Worm (Caenorhabditis elegans) whole organism, mixed stage, embryonic: ENCODE results near the gene hif-1.
A peak's percentile ranks its signal among the peaks of the same experiment; 100 is the strongest.

Experiments
- M03D4.4 ChIP-seq: sonication (generic microtip); optimal IDR thresholded peaks from 2 replicates; lab custom pipeline; 2017; ENCODE audit warnings: mild to moderate bottlenecking, missing genetic modification characterization, missing compliant biosample characterization
- bed-3 ChIP-seq: fragments of 200-800 bp; sonication (Bioruptor generic); optimal IDR thresholded peaks from 3 replicates; lab custom pipeline; 2018; ENCODE audit warnings: mild to moderate bottlenecking, missing genetic modification characterization, moderate library complexity, missing compliant biosample characterization
- blmp-1 ChIP-seq: fragments of 150-350 bp; optimal IDR thresholded peaks from 2 replicates; lab custom pipeline; 2014; ENCODE audit warnings: missing biosample characterization, missing genetic modification characterization
- ceh-83 ChIP-seq: fragments of 200-800 bp; sonication (Bioruptor generic); optimal IDR thresholded peaks from 2 replicates; lab custom pipeline; 2018; ENCODE audit warnings: mild to moderate bottlenecking, missing genetic modification characterization, missing compliant biosample characterization
- cnd-1 ChIP-seq: fragments of 200-800 bp; sonication (Bioruptor generic); optimal IDR thresholded peaks from 2 replicates; lab custom pipeline; 2018; ENCODE audit warnings: mild to moderate bottlenecking, missing genetic modification characterization, missing compliant biosample characterization
- drap-1 ChIP-seq: fragments of 200-800 bp; sonication (Bioruptor generic); optimal IDR thresholded peaks from 3 replicates; lab custom pipeline; 2018; ENCODE audit warnings: mild to moderate bottlenecking, missing genetic modification characterization, missing compliant biosample characterization
- elt-1 ChIP-seq: sonication (generic microtip); optimal IDR thresholded peaks from 2 replicates; lab custom pipeline; 2017; ENCODE audit warnings: missing genetic modification characterization, mild to moderate bottlenecking, missing compliant biosample characterization, antibody characterized with exemption, moderate library complexity, borderline replicate concordance; ENCODE audit not compliant: insufficient read depth
- elt-3 ChIP-seq: fragments of 150-350 bp; optimal IDR thresholded peaks from 2 replicates; lab custom pipeline; 2014; ENCODE audit warnings: missing biosample characterization, missing genetic modification characterization
- flh-1 ChIP-seq: fragments of 200-800 bp; sonication (Bioruptor generic); optimal IDR thresholded peaks from 2 replicates; lab custom pipeline; 2018; ENCODE audit warnings: mild to moderate bottlenecking, missing genetic modification characterization, moderate library complexity, missing compliant biosample characterization
- hlh-1 ChIP-seq: fragments of 150-350 bp; optimal IDR thresholded peaks from 2 replicates; lab custom pipeline; 2014; ENCODE audit warnings: missing biosample characterization, missing genetic modification reagents, missing genetic modification characterization
- lin-13 ChIP-seq: fragments of 150-350 bp; optimal IDR thresholded peaks from 2 replicates; lab custom pipeline; 2014; ENCODE audit warnings: missing biosample characterization, missing genetic modification characterization
- lin-32 ChIP-seq: fragments of 200-800 bp; sonication (Bioruptor generic); optimal IDR thresholded peaks from 2 replicates; lab custom pipeline; 2018; ENCODE audit warnings: mild to moderate bottlenecking, missing genetic modification characterization, missing compliant biosample characterization
- lsy-2 ChIP-seq: fragments of 150-350 bp; optimal IDR thresholded peaks from 2 replicates; lab custom pipeline; 2014; ENCODE audit warnings: missing biosample characterization, missing genetic modification characterization
- mep-1 ChIP-seq: fragments of 150-350 bp; optimal IDR thresholded peaks from 2 replicates; lab custom pipeline; 2017; ENCODE audit warnings: missing biosample characterization, missing genetic modification reagents, missing genetic modification characterization, inconsistent platforms
- mls-2 ChIP-seq: sonication (generic microtip); optimal IDR thresholded peaks from 2 replicates; lab custom pipeline; 2016; ENCODE audit warnings: mild to moderate bottlenecking, missing genetic modification characterization, moderate library complexity, missing compliant biosample characterization
- nhr-12 ChIP-seq: fragments of 150-350 bp; optimal IDR thresholded peaks from 2 replicates; lab custom pipeline; 2014; ENCODE audit warnings: missing biosample characterization, missing genetic modification characterization
- nhr-2 ChIP-seq: fragments of 150-350 bp; optimal IDR thresholded peaks from 2 replicates; lab custom pipeline; 2014; ENCODE audit warnings: missing biosample characterization, missing genetic modification characterization
- nhr-237 ChIP-seq: fragments of 150-350 bp; optimal IDR thresholded peaks from 2 replicates; lab custom pipeline; 2014; ENCODE audit warnings: missing biosample characterization, missing genetic modification characterization
- nhr-28 ChIP-seq: fragments of 150-350 bp; optimal IDR thresholded peaks from 2 replicates; lab custom pipeline; 2014; ENCODE audit warnings: missing biosample characterization, missing genetic modification characterization
- nhr-76 ChIP-seq: sonication (generic microtip); optimal IDR thresholded peaks from 2 replicates; lab custom pipeline; 2017; ENCODE audit warnings: missing biosample characterization, missing genetic modification characterization
- sem-2 ChIP-seq: fragments of 200-800 bp; sonication (Bioruptor generic); optimal IDR thresholded peaks from 2 replicates; lab custom pipeline; 2018; ENCODE audit warnings: mild to moderate bottlenecking, missing genetic modification characterization, missing compliant biosample characterization
- snpc-4 ChIP-seq: fragments of 150-350 bp; optimal IDR thresholded peaks from 2 replicates; lab custom pipeline; 2014; ENCODE audit warnings: missing biosample characterization, missing genetic modification characterization
- tbx-8 ChIP-seq: fragments of 200-800 bp; sonication (Bioruptor generic); optimal IDR thresholded peaks from 2 replicates; lab custom pipeline; 2018; ENCODE audit warnings: mild to moderate bottlenecking, missing genetic modification characterization, moderate library complexity, missing compliant biosample characterization
- unc-120 ChIP-seq: sonication (generic microtip); optimal IDR thresholded peaks from 2 replicates; lab custom pipeline; 2017; ENCODE audit warnings: missing genetic modification characterization, missing compliant biosample characterization; ENCODE audit not compliant: poor library complexity, severe bottlenecking
- unc-62 ChIP-seq: fragments of 150-350 bp; optimal IDR thresholded peaks from 2 replicates; lab custom pipeline; 2014; ENCODE audit warnings: missing biosample characterization, missing genetic modification reagents, missing genetic modification characterization
- zip-8 ChIP-seq: fragments of 150-350 bp; optimal IDR thresholded peaks from 2 replicates; lab custom pipeline; 2014; ENCODE audit warnings: missing biosample characterization, missing genetic modification characterization

Gene hif-1

ce11 chrV:20790011-20790410 lies 9.8 kb downstream of the hif-1 start, which contains the start of gene Y44A6D.1:
TSS of gene Y44A6D.1 (minus strand) at chrV:20790033.
- TF ChIP-seq lin-13 (tag; lab: Kevin White, UChicago) (no peak), drap-1 (GFP tag; lab: Kevin White, UChicago) (peak; percentile 39)

- TF ChIP-seq drap-1 (GFP tag; lab: Kevin White, UChicago) (no peak), sem-2 (GFP tag; lab: Kevin White, UChicago) (no peak), M03D4.4 (tag; lab: Kevin White, UChicago) (no peak), ceh-83 (GFP tag; lab: Kevin White, UChicago) (no peak), nhr-2 (tag; lab: Kevin White, UChicago) (no peak), lin-13 (tag; lab: Kevin White, UChicago) (no peak), elt-1 (tag; lab: Kevin White, UChicago) (no peak), flh-1 (GFP tag; lab: Kevin White, UChicago) (no peak), nhr-237 (tag; lab: Kevin White, UChicago) (no peak), bed-3 (GFP tag; lab: Kevin White, UChicago) (no peak), snpc-4 (no peak)
These were observed 10.4 kb downstream of the hif-1 start for ce11 chrV:20790616-20791015.

ce11 chrV:20792371-20792890 lies 12.2 kb downstream of the hif-1 start, which contains the start of gene Y44A6D.3:
TSS of gene Y44A6D.3 (minus strand) at chrV:20792421.
- TF ChIP-seq elt-1 (tag; lab: Kevin White, UChicago) (no peak), nhr-28 (tag; lab: Kevin White, UChicago) (no peak), nhr-237 (tag; lab: Kevin White, UChicago) (no peak), lin-13 (tag; lab: Kevin White, UChicago) (no peak), lsy-2 (no peak), elt-3 (tag; lab: Kevin White, UChicago) (no peak), unc-120 (tag; lab: Kevin White, UChicago) (no peak), mep-1 (tag; lab: Kevin White, UChicago) (no peak), flh-1 (GFP tag; lab: Kevin White, UChicago) (no peak), tbx-8 (GFP tag; lab: Kevin White, UChicago) (no peak), nhr-76 (no peak), cnd-1 (tag; lab: Kevin White, UChicago) (no peak), zip-8 (tag; lab: Kevin White, UChicago) (no peak), drap-1 (GFP tag; lab: Kevin White, UChicago) (no peak), blmp-1 (tag; lab: Kevin White, UChicago) (no peak)

- no peak for TF ChIP-seq lin-32 (GFP tag; lab: Kevin White, UChicago)
- TF ChIP-seq snpc-4 = no peak
- no peak for TF ChIP-seq sem-2 (GFP tag; lab: Kevin White, UChicago)
- TF ChIP-seq elt-3 (tag; lab: Kevin White, UChicago) = no peak
- peak; percentile 18 for TF ChIP-seq unc-62
- peak; percentile 41 for TF ChIP-seq drap-1 (GFP tag; lab: Kevin White, UChicago)
- TF ChIP-seq bed-3 (GFP tag; lab: Kevin White, UChicago) = no peak
- TF ChIP-seq hlh-1 (tag; lab: Kevin White, UChicago) = peak; percentile 93
- TF ChIP-seq unc-120 (tag; lab: Kevin White, UChicago) = peak; percentile 72
These were observed 13.6 kb downstream of the hif-1 start for ce11 chrV:20793761-20794160.

- TF ChIP-seq lin-13 (tag; lab: Kevin White, UChicago) (no peak), nhr-2 (tag; lab: Kevin White, UChicago) (no peak), mls-2 (tag; lab: Kevin White, UChicago) (no peak), cnd-1 (tag; lab: Kevin White, UChicago) (no peak), zip-8 (tag; lab: Kevin White, UChicago) (no peak), nhr-12 (tag; lab: Kevin White, UChicago) (no peak), nhr-28 (tag; lab: Kevin White, UChicago) (no peak), lin-32 (GFP tag; lab: Kevin White, UChicago) (no peak), lsy-2 (no peak), elt-1 (tag; lab: Kevin White, UChicago) (no peak), mep-1 (tag; lab: Kevin White, UChicago) (no peak)
These were observed 17.7 kb downstream of the hif-1 start, which contains the start of gene sdf-9 for ce11 chrV:20797918-20798317. TSS of gene sdf-9 (plus strand) at chrV:20798218.

ce11 chrV:20802906-20803305 lies 22.7 kb downstream of the hif-1 start, which contains the start of gene Y44A6D.5:
TSS of gene Y44A6D.5 (minus strand) at chrV:20803006.
- TF ChIP-seq blmp-1 (tag; lab: Kevin White, UChicago) (no peak), drap-1 (GFP tag; lab: Kevin White, UChicago) (no peak), elt-1 (tag; lab: Kevin White, UChicago) (no peak), nhr-28 (tag; lab: Kevin White, UChicago) (no peak)
